Worm (Caenorhabditis elegans): ENCODE results near the gene R160.5.

Gene R160.5

DNA sequence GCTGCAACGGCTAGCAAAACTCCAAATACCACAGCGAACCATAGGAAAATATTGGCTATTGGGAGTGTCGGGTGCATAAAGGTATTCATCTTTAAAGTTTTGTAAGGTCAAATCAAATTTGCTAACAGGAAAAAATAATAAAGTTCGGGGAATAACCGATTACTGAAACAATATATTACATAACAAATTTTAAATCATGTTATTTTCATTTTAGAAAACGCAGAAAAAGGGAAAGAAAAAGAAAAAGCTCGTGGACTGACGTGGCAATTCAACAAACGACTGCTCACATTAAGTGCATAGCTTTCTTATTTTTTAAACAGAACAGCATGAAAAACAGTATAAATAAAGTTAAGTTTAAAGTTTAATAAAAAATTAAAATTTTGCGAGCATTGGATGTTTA lies 2.5 kb upstream of the R160.5 start, which contains the start of gene R160.6:
R160.6 (minus strand) TSS at position 101 of the 400 bp plus-strand sequence.
- TF ChIP-seq med-1 (GFP tag; optimal IDR thresholded peaks at IDR 0.05; ENCODE audit: insufficient read depth) (no peak), ztf-29 (GFP tag; IDR thresholded peaks at IDR 0.05) (no peak), klf-2 (GFP tag; conservative IDR thresholded peaks at IDR 0.05) (no peak), ztf-23 (GFP tag; IDR thresholded peaks at IDR 0.05) (no peak), flt-1 (GFP tag; IDR thresholded peaks at IDR 0.05) (no peak), T22C8.4 (GFP tag; IDR thresholded peaks at IDR 0.05) (no peak), ref-1 (GFP tag; conservative IDR thresholded peaks at IDR 0.05) (no peak), tab-1 (GFP tag; IDR thresholded peaks at IDR 0.05) (no peak), cog-1 (tag; optimal IDR thresholded peaks at IDR 0.05) (no peak)

DNA sequence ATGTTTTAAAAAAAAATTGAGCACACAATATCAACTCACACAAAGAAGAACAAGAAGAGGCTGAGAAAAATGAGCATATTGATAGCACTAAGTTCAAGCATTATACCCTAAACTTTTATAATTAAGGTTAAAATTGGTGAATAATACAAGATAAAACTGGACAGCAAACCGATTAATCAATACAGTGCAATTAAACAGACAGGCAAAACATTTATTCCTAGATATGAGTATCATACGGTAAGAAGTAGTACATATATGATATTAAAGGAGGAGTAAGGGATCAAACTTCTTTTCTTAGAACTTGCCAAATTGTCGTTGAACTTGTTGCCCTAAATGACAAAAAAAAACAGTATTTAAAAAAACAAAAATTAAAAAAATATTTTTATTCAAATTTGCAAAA lies 1.3 kb upstream of the R160.5 start, which contains the start of gene R160.14:
R160.14 (minus strand) TSS at position 101 of the 400 bp plus-strand sequence.
- TF ChIP-seq ref-1 (GFP tag; conservative IDR thresholded peaks at IDR 0.05) (no peak), ztf-29 (GFP tag; IDR thresholded peaks at IDR 0.05) (no peak), flt-1 (GFP tag; IDR thresholded peaks at IDR 0.05) (no peak), med-1 (GFP tag; optimal IDR thresholded peaks at IDR 0.05; ENCODE audit: insufficient read depth) (no peak), ztf-23 (GFP tag; IDR thresholded peaks at IDR 0.05) (no peak), tab-1 (GFP tag; IDR thresholded peaks at IDR 0.05) (no peak), cog-1 (tag; optimal IDR thresholded peaks at IDR 0.05) (no peak), klf-2 (GFP tag; conservative IDR thresholded peaks at IDR 0.05) (no peak), T22C8.4 (GFP tag; IDR thresholded peaks at IDR 0.05) (no peak)

DNA sequence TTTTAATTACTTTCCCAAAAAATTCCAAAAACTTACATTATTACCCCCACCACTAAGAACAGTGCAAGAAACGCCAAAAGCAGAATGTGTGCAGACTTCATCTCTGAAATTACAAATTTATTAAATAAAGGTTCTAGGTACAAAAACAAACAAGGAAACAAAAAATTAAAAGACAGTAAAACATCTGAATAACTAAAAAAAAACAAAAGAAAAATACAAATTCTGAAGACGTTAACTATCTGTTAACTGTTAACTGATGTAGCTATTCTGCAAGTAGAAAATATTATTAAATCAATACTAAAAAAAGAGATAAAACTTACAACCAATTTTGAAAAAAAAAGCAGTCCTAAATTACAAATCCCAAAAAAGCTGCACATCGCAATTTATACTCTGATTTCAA lies 757 bp upstream of the R160.5 start, which contains the start of gene R160.13:
R160.13 (minus strand) TSS at position 101 of the 400 bp plus-strand sequence.
- TF ChIP-seq T22C8.4 (GFP tag; IDR thresholded peaks at IDR 0.05) (no peak), ztf-23 (GFP tag; IDR thresholded peaks at IDR 0.05) (no peak), ztf-29 (GFP tag; IDR thresholded peaks at IDR 0.05) (no peak), med-1 (GFP tag; optimal IDR thresholded peaks at IDR 0.05; ENCODE audit: insufficient read depth) (no peak), ref-1 (GFP tag; conservative IDR thresholded peaks at IDR 0.05) (no peak)

DNA sequence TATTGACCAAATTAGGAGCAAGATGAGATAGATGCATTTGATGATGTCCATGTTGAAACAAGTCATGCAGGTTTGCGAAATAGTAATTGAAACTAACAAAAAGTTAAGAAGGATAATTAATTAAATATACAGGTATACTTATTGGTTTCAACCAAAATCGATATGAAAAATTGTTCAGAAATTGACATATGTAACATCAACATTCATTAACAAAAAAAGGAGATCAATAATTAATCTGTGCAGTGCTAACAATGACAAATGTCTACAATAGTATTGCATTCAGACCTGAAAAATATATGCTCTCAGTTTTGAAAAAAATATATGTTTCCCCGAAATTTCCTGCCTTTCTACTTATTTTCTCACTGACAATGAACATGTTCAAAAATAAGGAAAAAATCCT lies 1.9 kb downstream of the R160.5 start, which contains the start of gene R160.4:
R160.4 (minus strand) TSS at position 101 of the 400 bp plus-strand sequence.
- no peak for TF ChIP-seq ztf-23 (GFP tag; IDR thresholded peaks at IDR 0.05)
- no peak for TF ChIP-seq med-1 (GFP tag; optimal IDR thresholded peaks at IDR 0.05; ENCODE audit: insufficient read depth)
- no peak for TF ChIP-seq tab-1 (GFP tag; IDR thresholded peaks at IDR 0.05)
- no peak for TF ChIP-seq ref-1 (GFP tag; conservative IDR thresholded peaks at IDR 0.05)
- TF ChIP-seq ztf-29 (GFP tag; IDR thresholded peaks at IDR 0.05), result no peak
- TF ChIP-seq flt-1 (GFP tag; IDR thresholded peaks at IDR 0.05), result no peak
- TF ChIP-seq T22C8.4 (GFP tag; IDR thresholded peaks at IDR 0.05), result no peak
- no peak for TF ChIP-seq cog-1 (tag; optimal IDR thresholded peaks at IDR 0.05)
- TF ChIP-seq klf-2 (GFP tag; conservative IDR thresholded peaks at IDR 0.05), result no peak

DNA sequence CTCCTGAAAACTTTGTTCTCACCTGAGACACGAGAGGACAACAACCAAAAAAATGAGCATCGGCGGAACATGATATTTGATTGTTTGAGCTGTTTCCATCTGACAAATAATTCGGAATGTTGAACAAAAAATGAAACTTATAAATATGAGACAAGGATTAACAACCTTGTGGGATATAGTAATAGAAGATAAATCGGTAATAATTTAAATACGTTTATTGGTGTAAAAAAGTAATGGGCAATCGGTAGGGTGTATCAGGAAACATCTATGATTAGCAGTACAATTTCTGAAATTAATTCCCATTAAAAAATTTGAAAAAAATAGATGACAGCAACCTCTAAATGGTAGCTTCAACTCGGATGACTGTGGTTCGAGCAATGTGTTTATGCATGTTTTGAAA lies 3.2 kb downstream of the R160.5 start, which contains the start of gene R160.10:
R160.10 (minus strand) TSS at position 101 of the 400 bp plus-strand sequence.
- TF ChIP-seq med-1 (GFP tag; optimal IDR thresholded peaks at IDR 0.05; ENCODE audit: insufficient read depth) (no peak), ref-1 (GFP tag; conservative IDR thresholded peaks at IDR 0.05) (no peak), flt-1 (GFP tag; IDR thresholded peaks at IDR 0.05) (no peak), ztf-23 (GFP tag; IDR thresholded peaks at IDR 0.05) (no peak), cog-1 (tag; optimal IDR thresholded peaks at IDR 0.05) (no peak), klf-2 (GFP tag; conservative IDR thresholded peaks at IDR 0.05) (no peak), tab-1 (GFP tag; IDR thresholded peaks at IDR 0.05) (no peak)

DNA sequence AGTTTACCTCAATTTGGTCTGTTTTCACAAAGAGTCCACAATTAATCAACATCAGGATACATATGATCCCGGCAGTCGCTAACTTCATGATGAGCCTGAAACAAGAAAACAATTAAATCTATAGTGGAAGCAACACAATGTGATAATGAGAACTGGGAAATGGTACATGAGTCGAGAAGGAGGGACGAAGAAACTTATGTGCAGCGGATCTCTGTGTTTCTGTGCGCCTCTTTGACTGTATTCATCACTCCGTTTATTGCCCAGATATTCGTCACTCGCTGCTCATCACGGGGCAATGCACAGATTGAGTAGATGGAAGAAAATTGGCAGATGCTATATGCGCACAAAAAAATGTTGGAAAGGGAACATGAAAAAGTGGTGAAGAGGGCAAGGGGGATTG lies 4.4 kb downstream of the R160.5 start, which contains the start of gene R160.3:
R160.3 (minus strand) TSS at position 101 of the 400 bp plus-strand sequence.
- TF ChIP-seq ref-1 (GFP tag; conservative IDR thresholded peaks at IDR 0.05) (no peak), ztf-23 (GFP tag; IDR thresholded peaks at IDR 0.05) (no peak), ztf-29 (GFP tag; IDR thresholded peaks at IDR 0.05) (no peak), T22C8.4 (GFP tag; IDR thresholded peaks at IDR 0.05) (no peak), tab-1 (GFP tag; IDR thresholded peaks at IDR 0.05) (no peak), flt-1 (GFP tag; IDR thresholded peaks at IDR 0.05) (no peak), klf-2 (GFP tag; conservative IDR thresholded peaks at IDR 0.05) (no peak)

DNA sequence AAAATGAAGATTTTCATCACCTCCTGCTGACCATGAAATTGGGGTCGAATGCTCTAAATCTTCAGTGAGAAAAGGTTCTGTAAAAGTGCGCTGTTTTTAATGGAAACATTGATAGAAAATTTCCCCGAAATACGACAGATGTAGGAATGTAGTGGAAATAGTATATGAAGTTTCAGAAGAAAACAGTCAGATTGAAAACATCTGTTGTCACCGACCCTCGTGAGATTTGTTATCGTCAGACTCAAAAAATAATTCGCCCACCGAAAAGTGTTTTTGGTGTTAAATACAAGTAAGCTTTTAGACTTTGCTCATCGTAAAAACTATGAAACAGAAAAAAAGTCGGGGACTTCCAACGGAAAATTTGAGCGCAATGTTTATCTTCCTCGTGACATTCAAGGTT lies 5.8 kb downstream of the R160.5 start, which contains the start of gene F14H12.8:
F14H12.8 (minus strand) TSS at position 101 of the 400 bp plus-strand sequence.
- TF ChIP-seq T22C8.4 (GFP tag; IDR thresholded peaks at IDR 0.05) (no peak), cog-1 (tag; optimal IDR thresholded peaks at IDR 0.05) (no peak), ztf-29 (GFP tag; IDR thresholded peaks at IDR 0.05) (no peak), ref-1 (GFP tag; conservative IDR thresholded peaks at IDR 0.05) (no peak), med-1 (GFP tag; optimal IDR thresholded peaks at IDR 0.05; ENCODE audit: insufficient read depth) (no peak), tab-1 (GFP tag; IDR thresholded peaks at IDR 0.05) (no peak), flt-1 (GFP tag; IDR thresholded peaks at IDR 0.05) (no peak), ztf-23 (GFP tag; IDR thresholded peaks at IDR 0.05) (no peak)

DNA sequence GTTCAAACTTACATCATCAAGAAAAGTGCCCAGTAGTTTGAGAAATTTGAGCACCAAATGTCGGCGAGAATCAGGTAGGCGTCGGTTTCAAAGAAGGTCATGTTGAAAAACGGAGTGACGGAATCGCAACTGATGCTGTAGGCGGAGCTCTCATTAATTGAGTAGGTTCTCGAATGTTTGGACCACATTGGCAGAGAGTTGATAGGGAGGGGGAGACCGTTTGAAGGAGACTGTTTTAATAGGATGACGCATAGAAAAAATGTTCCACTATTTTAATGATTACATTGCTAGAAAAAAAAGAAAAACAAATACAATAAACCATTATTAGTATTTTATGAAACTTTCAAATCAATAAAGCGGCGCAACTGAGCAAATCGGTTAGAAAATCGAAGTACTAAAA lies 7.5 kb downstream of the R160.5 start, which contains the start of gene F14H12.17:
F14H12.17 (minus strand) TSS at position 101 of the 400 bp plus-strand sequence.
- TF ChIP-seq ztf-23 (GFP tag; IDR thresholded peaks at IDR 0.05) (no peak), cog-1 (tag; optimal IDR thresholded peaks at IDR 0.05) (no peak), ztf-29 (GFP tag; IDR thresholded peaks at IDR 0.05) (no peak), tab-1 (GFP tag; IDR thresholded peaks at IDR 0.05) (no peak)

DNA sequence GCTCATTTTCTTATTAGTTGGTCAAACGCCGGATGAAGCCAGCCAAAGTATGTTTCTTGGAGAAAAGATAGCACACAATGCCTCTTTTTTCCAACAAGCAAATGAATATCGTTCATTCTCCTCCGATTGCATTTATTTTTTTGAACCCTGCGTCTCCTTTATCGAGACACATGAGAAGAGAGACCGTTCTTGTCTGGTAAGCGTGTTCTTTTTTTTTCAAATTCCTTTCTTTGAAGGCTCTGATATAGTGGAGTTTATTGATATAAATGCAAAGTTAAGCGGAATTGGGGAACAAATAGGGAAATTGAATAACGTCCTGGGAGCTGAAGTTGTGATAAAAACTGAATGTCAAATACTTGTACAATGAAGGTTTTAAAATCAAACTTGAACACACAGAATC lies 8.1 kb downstream of the R160.5 start, which contains the start of gene F14H12.7:
F14H12.7 (minus strand) TSS at position 101 of the 400 bp plus-strand sequence.
- TF ChIP-seq T22C8.4 (GFP tag; IDR thresholded peaks at IDR 0.05), result no peak
- no peak for TF ChIP-seq flt-1 (GFP tag; IDR thresholded peaks at IDR 0.05)
- no peak for TF ChIP-seq cog-1 (tag; optimal IDR thresholded peaks at IDR 0.05)
- no peak for TF ChIP-seq ztf-23 (GFP tag; IDR thresholded peaks at IDR 0.05)
- no peak for TF ChIP-seq tab-1 (GFP tag; IDR thresholded peaks at IDR 0.05)
- TF ChIP-seq ztf-29 (GFP tag; IDR thresholded peaks at IDR 0.05), result no peak
- no peak for TF ChIP-seq ref-1 (GFP tag; conservative IDR thresholded peaks at IDR 0.05)
- no peak for TF ChIP-seq med-1 (GFP tag; optimal IDR thresholded peaks at IDR 0.05; ENCODE audit: insufficient read depth)

DNA sequence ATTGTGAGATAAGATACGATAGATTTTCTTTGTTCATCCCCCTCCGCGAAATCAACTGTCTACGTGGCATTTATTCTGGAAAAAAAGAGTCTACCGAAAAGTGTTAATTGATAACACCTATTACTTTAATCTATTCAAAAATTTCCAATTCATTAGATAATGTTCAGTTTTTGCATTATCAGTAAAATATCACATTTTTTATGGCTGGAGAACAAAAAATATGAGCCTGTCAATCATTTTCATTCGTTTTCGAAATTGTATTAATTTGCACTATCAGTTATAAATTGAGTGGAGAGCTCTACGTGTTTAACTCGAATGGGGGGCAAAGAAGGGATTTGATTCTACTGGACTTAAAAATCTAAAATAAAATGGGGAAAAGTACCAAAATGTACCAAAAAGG lies 11.6 kb downstream of the R160.5 start:
- no peak for TF ChIP-seq ztf-23 (GFP tag; IDR thresholded peaks at IDR 0.05)
- TF ChIP-seq med-1 (GFP tag; optimal IDR thresholded peaks at IDR 0.05; ENCODE audit: insufficient read depth), result no peak
- no peak for TF ChIP-seq tab-1 (GFP tag; IDR thresholded peaks at IDR 0.05)
- no peak for TF ChIP-seq flt-1 (GFP tag; IDR thresholded peaks at IDR 0.05)
- TF ChIP-seq klf-2 (GFP tag; conservative IDR thresholded peaks at IDR 0.05), result no peak
- no peak for TF ChIP-seq ref-1 (GFP tag; conservative IDR thresholded peaks at IDR 0.05)
- TF ChIP-seq ztf-29 (GFP tag; IDR thresholded peaks at IDR 0.05), result no peak
- TF ChIP-seq T22C8.4 (GFP tag; IDR thresholded peaks at IDR 0.05), result no peak
- no peak for TF ChIP-seq cog-1 (tag; optimal IDR thresholded peaks at IDR 0.05)

Measured in whole organism, midembryonic.